Worm (Caenorhabditis elegans): Measurements from ENCODE around the gene F26F4.5.

F26F4.5 gene

ce11 chrIII:4868643-4869042 lies 22.4 kb downstream of the F26F4.5 start, which contains the start of the genes msd-4 and C35D10.3:
msd-4 (minus strand) TSS chrIII:4868743.
C35D10.3 (plus strand) TSS chrIII:4868921.
- TF ChIP-seq unc-55 (GFP tag; optimal IDR thresholded peaks at IDR 0.05) (no peak), nhr-25 (tag; optimal IDR thresholded peaks at IDR 0.05) (no peak), mdl-1 (tag; optimal IDR thresholded peaks at IDR 0.05) (no peak), zag-1 (tag; optimal IDR thresholded peaks at IDR 0.05) (no peak), lin-13 (GFP tag; optimal IDR thresholded peaks at IDR 0.05) (no peak), R02D3.7 (tag; optimal IDR thresholded peaks at IDR 0.05) (no peak), mab-5 (tag; optimal IDR thresholded peaks at IDR 0.05) (no peak), nhr-237 (tag; optimal IDR thresholded peaks at IDR 0.05) (no peak), sem-4 (tag; optimal IDR thresholded peaks at IDR 0.05) (no peak), C34F6.9 (tag; optimal IDR thresholded peaks at IDR 0.05) (no peak), crh-2 (tag; optimal IDR thresholded peaks at IDR 0.05) (no peak), nhr-23 (tag; optimal IDR thresholded peaks at IDR 0.05) (no peak), dmd-4 (tag; optimal IDR thresholded peaks at IDR 0.05) (no peak), skn-1 (tag; optimal IDR thresholded peaks at IDR 0.05) (no peak), peb-1 (tag; optimal IDR thresholded peaks at IDR 0.05) (no peak)

DNA sequence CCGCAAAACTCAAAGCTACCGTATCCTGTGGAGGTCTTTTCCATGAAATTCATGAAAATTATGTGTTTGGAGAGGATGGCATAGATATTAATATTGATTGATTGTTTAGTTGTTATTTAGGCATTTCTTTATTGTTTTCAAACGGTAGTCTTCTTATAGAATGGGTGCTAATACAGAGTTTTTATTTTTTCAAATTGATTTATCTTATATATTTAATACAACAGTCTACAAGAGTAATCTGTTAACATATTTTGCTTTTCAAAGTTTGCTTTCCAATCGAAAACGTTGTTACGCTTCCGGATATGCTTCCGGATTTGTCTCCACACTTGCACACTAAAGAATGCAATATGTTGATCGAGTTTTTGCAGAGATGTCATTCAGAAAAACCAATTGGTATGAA lies 24.3 kb downstream of the F26F4.5 start, which contains the start of gene C35D10.17:
C35D10.17 (plus strand) TSS at position 301 of the 400 bp plus-strand sequence.
- no peak for TF ChIP-seq nhr-23 (tag; optimal IDR thresholded peaks at IDR 0.05)
- TF ChIP-seq mab-5 (tag; optimal IDR thresholded peaks at IDR 0.05): no peak
- no peak for TF ChIP-seq ztf-1 (GFP tag; conservative IDR thresholded peaks at IDR 0.05)
- TF ChIP-seq nhr-25 (tag; optimal IDR thresholded peaks at IDR 0.05): no peak
- TF ChIP-seq R02D3.7 (tag; optimal IDR thresholded peaks at IDR 0.05): no peak
- no peak for TF ChIP-seq alr-1 (tag; optimal IDR thresholded peaks at IDR 0.05)
- TF ChIP-seq gmeb-1 (tag; optimal IDR thresholded peaks at IDR 0.05): no peak
- no peak for TF ChIP-seq lin-13 (GFP tag; optimal IDR thresholded peaks at IDR 0.05)
- no peak for TF ChIP-seq nhr-21 (tag; optimal IDR thresholded peaks at IDR 0.05)
- TF ChIP-seq nhr-12 (tag; optimal IDR thresholded peaks at IDR 0.05): no peak
- TF ChIP-seq ZK546.5 (tag; optimal IDR thresholded peaks at IDR 0.05): no peak
- no peak for TF ChIP-seq F13H6.1 (tag; optimal IDR thresholded peaks at IDR 0.05)
- no peak for TF ChIP-seq nhr-11 (tag; optimal IDR thresholded peaks at IDR 0.05)
- TF ChIP-seq ceh-82 (tag; optimal IDR thresholded peaks at IDR 0.05): no peak
- no peak for TF ChIP-seq lin-39 (tag; optimal IDR thresholded peaks at IDR 0.05)

ce11 chrIII:4863127-4863526 lies 27.9 kb downstream of the F26F4.5 start, which contains the start of gene coq-8:
coq-8 (plus strand) TSS chrIII:4863427.
- TF ChIP-seq ztf-11 (tag; optimal IDR thresholded peaks at IDR 0.05) (no peak), R02D3.7 (tag; optimal IDR thresholded peaks at IDR 0.05) (no peak), nhr-23 (tag; optimal IDR thresholded peaks at IDR 0.05) (no peak), zag-1 (tag; optimal IDR thresholded peaks at IDR 0.05) (no peak), dmd-4 (tag; optimal IDR thresholded peaks at IDR 0.05) (no peak), nhr-237 (tag; optimal IDR thresholded peaks at IDR 0.05) (no peak), nhr-21 (tag; optimal IDR thresholded peaks at IDR 0.05) (no peak), nhr-11 (tag; optimal IDR thresholded peaks at IDR 0.05) (no peak), aly-2 (tag; optimal IDR thresholded peaks at IDR 0.05) (no peak), mab-5 (tag; optimal IDR thresholded peaks at IDR 0.05) (no peak), Y55F3AM.14 (GFP tag; optimal IDR thresholded peaks at IDR 0.05) (no peak), lsy-2 (tag; optimal IDR thresholded peaks at IDR 0.05) (no peak), gmeb-1 (tag; optimal IDR thresholded peaks at IDR 0.05) (no peak), nhr-77 (tag; optimal IDR thresholded peaks at IDR 0.05) (no peak), snpc-4 (tag; optimal IDR thresholded peaks at IDR 0.05) (no peak)

DNA sequence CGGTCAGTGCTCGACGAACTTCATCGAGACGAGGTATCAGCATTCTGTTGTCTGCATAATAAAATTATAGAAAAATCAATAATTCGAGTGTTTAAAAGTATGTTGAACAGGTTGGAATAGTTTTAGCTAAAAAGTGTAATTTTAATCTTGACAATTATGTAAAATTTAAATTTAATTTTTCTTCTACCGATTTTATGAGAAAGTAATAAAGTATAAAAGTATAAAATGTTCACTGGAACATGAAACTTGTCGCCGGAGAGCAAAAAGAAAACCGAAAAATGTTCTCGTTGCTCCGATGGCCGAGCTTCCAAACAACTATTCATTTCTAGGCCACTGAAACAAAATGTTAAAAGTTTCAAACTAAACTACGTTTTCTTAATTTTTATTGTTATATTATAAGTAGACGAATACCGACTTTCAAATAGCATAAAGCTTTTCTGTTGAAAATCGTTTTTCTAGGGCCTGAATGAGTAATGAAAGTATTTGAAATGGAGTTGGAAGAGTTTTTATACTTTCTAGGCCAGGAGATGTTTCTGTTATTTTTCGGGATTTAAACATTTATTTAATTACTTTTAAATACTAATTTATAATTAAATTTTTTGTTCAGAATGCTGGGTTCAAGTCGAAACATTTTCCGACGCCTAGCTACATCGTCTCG lies 29.2 kb downstream of the F26F4.5 start, which contains the start of the genes C35D10.10 and C35D10.5:
C35D10.10 (minus strand) TSS at position 51 of the 658 bp plus-strand sequence.
C35D10.5 (plus strand) TSS at position 608 of the 658 bp plus-strand sequence.
- TF ChIP-seq unc-55 (GFP tag; optimal IDR thresholded peaks at IDR 0.05) (peak; percentile 33), nhr-129 (tag; optimal IDR thresholded peaks at IDR 0.05) (no peak), lin-11 (tag; optimal IDR thresholded peaks at IDR 0.05) (no peak), ama-1 (optimal IDR thresholded peaks at IDR 0.05) (no peak), ztf-4 (tag; optimal IDR thresholded peaks at IDR 0.05) (no peak)

- TF ChIP-seq ceh-82 (tag; optimal IDR thresholded peaks at IDR 0.05) (no peak), ztf-1 (GFP tag; conservative IDR thresholded peaks at IDR 0.05) (no peak), nhr-11 (tag; optimal IDR thresholded peaks at IDR 0.05) (no peak), sem-4 (tag; optimal IDR thresholded peaks at IDR 0.05) (no peak), F13H6.1 (tag; optimal IDR thresholded peaks at IDR 0.05) (no peak), unc-62 (GFP tag; optimal IDR thresholded peaks at IDR 0.05) (no peak), egl-27 (tag; optimal IDR thresholded peaks at IDR 0.05) (no peak), peb-1 (tag; optimal IDR thresholded peaks at IDR 0.05) (no peak), ceh-16 (tag; optimal IDR thresholded peaks at IDR 0.05) (no peak), gmeb-1 (tag; optimal IDR thresholded peaks at IDR 0.05) (no peak), blmp-1 (tag; optimal IDR thresholded peaks at IDR 0.05; ENCODE audit: insufficient read depth) (no peak), ztf-4 (tag; optimal IDR thresholded peaks at IDR 0.05) (no peak), C34F6.9 (tag; optimal IDR thresholded peaks at IDR 0.05) (no peak), sma-3 (GFP tag; optimal IDR thresholded peaks at IDR 0.05) (no peak), ZK546.5 (tag; optimal IDR thresholded peaks at IDR 0.05) (no peak)
These were observed 32.0 kb downstream of the F26F4.5 start, which contains the start of gene C35D10.6 for ce11 chrIII:4859039-4859438. C35D10.6 (plus strand) TSS chrIII:4859339.
